ENCODE assay signal across 1 fruit fly cellular context in the genomic region with DNA sequence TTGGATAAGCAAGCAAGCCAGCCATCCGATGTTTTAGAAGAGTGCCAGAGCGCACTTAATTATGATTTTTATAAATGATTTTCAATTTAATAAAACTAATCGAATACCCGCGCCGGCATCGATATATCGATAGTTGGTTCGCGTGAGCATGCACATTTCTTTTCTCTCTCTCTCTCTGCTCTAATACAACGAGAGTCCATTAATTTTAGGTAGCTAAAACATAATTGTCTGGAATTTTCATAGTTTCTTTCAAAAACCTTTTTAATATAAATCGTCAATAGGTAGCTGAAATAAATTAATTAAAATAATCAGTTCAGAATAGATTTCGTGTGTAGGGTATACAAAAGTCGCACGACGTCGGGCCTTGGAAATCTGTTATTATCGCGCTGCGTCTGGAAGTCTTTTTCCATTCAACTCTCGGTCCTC.
TF ChIP-seq lines count a peak whose summit lies in the region.

A gene (plus strand): TSS at position 408 of the 426 bp plus-strand sequence.

TF ChIP-seq in whole organism, embryonic, 481 proteins besides CTCF, POLR2A, EP300 and RAD21 (continued from another document and continues in another):
- TF ChIP-seq Dfd (GFP tag; optimal IDR thresholded peaks at IDR 0.05; lab: Kevin White, UChicago) (no peak), nmo (GFP tag; optimal IDR thresholded peaks at IDR 0.05; lab: Kevin White, UChicago) (peak; percentile 100), Ets65A (GFP tag; lab: Kevin White, UChicago) (peak; percentile 100), Xbp1 (GFP tag; optimal IDR thresholded peaks at IDR 0.05; lab: Kevin White, UChicago) (peak; percentile 100), insv (GFP tag; optimal IDR thresholded peaks at IDR 0.05; lab: Kevin White, UChicago) (peak; percentile 74 to 86), CG3847 (GFP tag; IDR thresholded peaks at IDR 0.05; lab: Robert Waterston, UW) (peak; percentile 100), CG30020 (tag; optimal IDR thresholded peaks at IDR 0.05; lab: Kevin White, UChicago) (peak; percentile 94), CG6689 (GFP tag; IDR thresholded peaks at IDR 0.05; lab: Robert Waterston, UW) (peak; percentile 100), CG34376 (GFP tag; optimal IDR thresholded peaks at IDR 0.05; lab: Kevin White, UChicago) (peak; percentile 100), Chrac-16 (GFP tag; optimal IDR thresholded peaks at IDR 0.05; lab: Kevin White, UChicago) (peak; percentile 100), amos (GFP tag; IDR thresholded peaks at IDR 0.05; lab: Robert Waterston, UW; ENCODE audit: partially characterized antibody) (peak; percentile 85), nau (GFP tag; optimal IDR thresholded peaks at IDR 0.05; lab: Kevin White, UChicago) (peak; percentile 100), PHDP (tag; optimal IDR thresholded peaks at IDR 0.05; lab: Kevin White, UChicago) (peak; percentile 100), CG3065 (GFP tag; optimal IDR thresholded peaks at IDR 0.05; lab: Kevin White, UChicago) (peak; percentile 99), CG2199 (GFP tag; IDR thresholded peaks at IDR 0.05; lab: Robert Waterston, UW) (peak; percentile 100), trh (GFP tag; optimal IDR thresholded peaks at IDR 0.05; lab: Kevin White, UChicago) (peak; percentile 99), CG12236 (GFP tag; optimal IDR thresholded peaks at IDR 0.05; lab: Kevin White, UChicago) (peak; percentile 99), CG16863 (GFP tag; optimal IDR thresholded peaks at IDR 0.05; lab: Kevin White, UChicago) (peak; percentile 99), crc (GFP tag; optimal IDR thresholded peaks at IDR 0.05; lab: Kevin White, UChicago) (peak; percentile 98), Dref (GFP tag; IDR thresholded peaks at IDR 0.05; lab: Robert Waterston, UW) (peak; percentile 82), sens (GFP tag; lab: Kevin White, UChicago) (peak; percentile 100), Hsf (GFP tag; optimal IDR thresholded peaks at IDR 0.05; lab: Kevin White, UChicago) (peak; percentile 100), crp (GFP tag; optimal IDR thresholded peaks at IDR 0.05; lab: Kevin White, UChicago) (peak; percentile 44 to 81), cato (GFP tag; optimal IDR thresholded peaks at IDR 0.05; lab: Kevin White, UChicago; ENCODE audit: borderline replicate concordance) (peak; percentile 99), NK7.1 (GFP tag; optimal IDR thresholded peaks at IDR 0.05; lab: Kevin White, UChicago) (peak; percentile 99), fd3F (GFP tag; optimal IDR thresholded peaks at IDR 0.05; lab: Kevin White, UChicago) (peak; percentile 99), Vsx1 (GFP tag; optimal IDR thresholded peaks at IDR 0.05; lab: Kevin White, UChicago) (peak; percentile 99), lilli (GFP tag; optimal IDR thresholded peaks at IDR 0.05; lab: Kevin White, UChicago) (peak; percentile 100), Tbp (GFP tag; optimal IDR thresholded peaks at IDR 0.05; lab: Kevin White, UChicago) (peak; percentile 35), Sry-β (GFP tag; optimal IDR thresholded peaks at IDR 0.05; lab: Kevin White, UChicago) (peak; percentile 83), HHEX (GFP tag; optimal IDR thresholded peaks at IDR 0.05; lab: Kevin White, UChicago) (peak; percentile 100), zen (tag; optimal IDR thresholded peaks at IDR 0.05; lab: Kevin White, UChicago) (peak; percentile 100), Gsc (GFP tag; IDR thresholded peaks at IDR 0.05; lab: Robert Waterston, UW) (peak; percentile 99), gsb-n (tag; optimal IDR thresholded peaks at IDR 0.05; lab: Kevin White, UChicago) (peak; percentile 100), corto (GFP tag; optimal IDR thresholded peaks at IDR 0.05; lab: Kevin White, UChicago) (peak; percentile 100), CG9215 (GFP tag; IDR thresholded peaks at IDR 0.05; lab: Robert Waterston, UW) (peak; percentile 99), CG6813 (GFP tag; optimal IDR thresholded peaks at IDR 0.05; lab: Kevin White, UChicago) (peak; percentile 99), CG3995 (GFP tag; optimal IDR thresholded peaks at IDR 0.05; lab: Kevin White, UChicago) (peak; percentile 87), exex (tag; optimal IDR thresholded peaks at IDR 0.05; lab: Kevin White, UChicago) (peak; percentile 99), CG12942 (GFP tag; optimal IDR thresholded peaks at IDR 0.05; lab: Kevin White, UChicago) (peak; percentile 99), Optix (GFP tag; IDR thresholded peaks at IDR 0.05; lab: Robert Waterston, UW) (peak; percentile 99), CG15269 (tag; optimal IDR thresholded peaks at IDR 0.05; lab: Kevin White, UChicago) (peak; percentile 100), CG11696 (GFP tag; IDR thresholded peaks at IDR 0.05; lab: Robert Waterston, UW) (peak; percentile 98), Dip2 (GFP tag; IDR thresholded peaks at IDR 0.05; lab: Robert Waterston, UW) (peak; percentile 83), CG18262 (tag; optimal IDR thresholded peaks at IDR 0.05; lab: Kevin White, UChicago) (peak; percentile 100), z (GFP tag; IDR thresholded peaks at IDR 0.05; lab: Robert Waterston, UW) (peak; percentile 90), B-H1 (GFP tag; IDR thresholded peaks at IDR 0.05; lab: Robert Waterston, UW) (peak; percentile 100), chm (GFP tag; IDR thresholded peaks at IDR 0.05; lab: Robert Waterston, UW) (peak; percentile 100), gcm (GFP tag; optimal IDR thresholded peaks at IDR 0.05; lab: Kevin White, UChicago) (peak; percentile 100), Fer1 (GFP tag; optimal IDR thresholded peaks at IDR 0.05; lab: Kevin White, UChicago) (peak; percentile 100), CG1529 (GFP tag; optimal IDR thresholded peaks at IDR 0.05; lab: Kevin White, UChicago) (peak; percentile 100), CG5953 (GFP tag; IDR thresholded peaks at IDR 0.05; lab: Robert Waterston, UW) (peak; percentile 100), ara (GFP tag; IDR thresholded peaks at IDR 0.05; lab: Robert Waterston, UW) (peak; percentile 100), CG11085 (GFP tag; IDR thresholded peaks at IDR 0.05; lab: Robert Waterston, UW) (peak; percentile 99), slp2 (GFP tag; optimal IDR thresholded peaks at IDR 0.05; lab: Kevin White, UChicago) (peak; percentile 99), Dll (GFP tag; IDR thresholded peaks at IDR 0.05; lab: Robert Waterston, UW; ENCODE audit: partially characterized antibody) (peak; percentile 90), CG6791 (GFP tag; IDR thresholded peaks at IDR 0.05; lab: Robert Waterston, UW; ENCODE audit: partially characterized antibody) (peak; percentile 81), ro (GFP tag; IDR thresholded peaks at IDR 0.05; lab: Robert Waterston, UW) (peak; percentile 99), CG11456 (GFP tag; IDR thresholded peaks at IDR 0.05; lab: Robert Waterston, UW) (peak; percentile 100), CG2678 (tag; optimal IDR thresholded peaks at IDR 0.05; lab: Kevin White, UChicago) (peak; percentile 100), TFAM (GFP tag; optimal IDR thresholded peaks at IDR 0.05; lab: Kevin White, UChicago) (peak; percentile 96), pita (GFP tag; optimal IDR thresholded peaks at IDR 0.05; lab: Kevin White, UChicago) (no peak), E2f2 (GFP tag; IDR thresholded peaks at IDR 0.05; lab: Robert Waterston, UW) (peak; percentile 98), CG13424 (tag; optimal IDR thresholded peaks at IDR 0.05; lab: Kevin White, UChicago) (peak; percentile 100), dmrt11E (tag; optimal IDR thresholded peaks at IDR 0.05; lab: Kevin White, UChicago) (peak; percentile 100), CG10543 (GFP tag; optimal IDR thresholded peaks at IDR 0.05; lab: Kevin White, UChicago) (peak; percentile 98), CG6254 (GFP tag; optimal IDR thresholded peaks at IDR 0.05; lab: Kevin White, UChicago) (peak; percentile 98), CG7928 (GFP tag; optimal IDR thresholded peaks at IDR 0.05; lab: Kevin White, UChicago) (peak; percentile 85), nerfin-1 (tag; optimal IDR thresholded peaks at IDR 0.05; lab: Kevin White, UChicago) (peak; percentile 100), Six4 (GFP tag; optimal IDR thresholded peaks at IDR 0.05; lab: Kevin White, UChicago) (peak; percentile 99), ERR (GFP tag; optimal IDR thresholded peaks at IDR 0.05; lab: Kevin White, UChicago) (peak; percentile 98), CG2116 (GFP tag; optimal IDR thresholded peaks at IDR 0.05; lab: Kevin White, UChicago) (peak; percentile 94), CG8359 (GFP tag; optimal IDR thresholded peaks at IDR 0.05; lab: Kevin White, UChicago; ENCODE audit: borderline replicate concordance) (peak; percentile 97), Aef1 (GFP tag; IDR thresholded peaks at IDR 0.05; lab: Robert Waterston, UW) (peak; percentile 100), CG7839 (tag; optimal IDR thresholded peaks at IDR 0.05; lab: Kevin White, UChicago) (peak; percentile 100), CG10147 (GFP tag; optimal IDR thresholded peaks at IDR 0.05; lab: Kevin White, UChicago) (peak; percentile 100), CG2120 (GFP tag; optimal IDR thresholded peaks at IDR 0.05; lab: Kevin White, UChicago) (peak; percentile 100), scrt (GFP tag; optimal IDR thresholded peaks at IDR 0.05; lab: Kevin White, UChicago) (peak; percentile 99), CG8089 (GFP tag; optimal IDR thresholded peaks at IDR 0.05; lab: Kevin White, UChicago) (peak; percentile 99), CG2712 (tag; optimal IDR thresholded peaks at IDR 0.05; lab: Kevin White, UChicago) (peak; percentile 100), CG8478 (optimal IDR thresholded peaks at IDR 0.05; lab: Kevin White, UChicago) (no peak), HmgD (GFP tag; optimal IDR thresholded peaks at IDR 0.05; lab: Kevin White, UChicago) (peak; percentile 98), CG14667 (GFP tag; IDR thresholded peaks at IDR 0.05; lab: Robert Waterston, UW) (peak; percentile 99), fd102C (GFP tag; optimal IDR thresholded peaks at IDR 0.05; lab: Kevin White, UChicago) (peak; percentile 92), so (GFP tag; IDR thresholded peaks at IDR 0.05; lab: Robert Waterston, UW) (peak; percentile 100), zfh1 (GFP tag; IDR thresholded peaks at IDR 0.05; lab: Robert Waterston, UW) (peak; percentile 100), CG17328 (GFP tag; IDR thresholded peaks at IDR 0.05; lab: Robert Waterston, UW) (peak; percentile 100), Dbx (GFP tag; IDR thresholded peaks at IDR 0.05; lab: Robert Waterston, UW) (peak; percentile 100), CG8290 (GFP tag; optimal IDR thresholded peaks at IDR 0.05; lab: Kevin White, UChicago) (peak; percentile 99), CG8290 (tag; optimal IDR thresholded peaks at IDR 0.05; lab: Kevin White, UChicago) (peak; percentile 95 to 99), YL-1 (GFP tag; optimal IDR thresholded peaks at IDR 0.05; lab: Kevin White, UChicago) (peak; percentile 100), az2 (GFP tag; optimal IDR thresholded peaks at IDR 0.05; lab: Kevin White, UChicago) (peak; percentile 100), CG18619 (GFP tag; optimal IDR thresholded peaks at IDR 0.05; lab: Kevin White, UChicago) (peak; percentile 100), salm (tag; optimal IDR thresholded peaks at IDR 0.05; lab: Kevin White, UChicago) (peak; percentile 100), CG12744 (GFP tag; optimal IDR thresholded peaks at IDR 0.05; lab: Kevin White, UChicago) (peak; percentile 99), CG11723 (GFP tag; optimal IDR thresholded peaks at IDR 0.05; lab: Kevin White, UChicago) (peak; percentile 99), CG16813 (GFP tag; IDR thresholded peaks at IDR 0.05; lab: Robert Waterston, UW; ENCODE audit: partially characterized antibody) (peak; percentile 80), dmrt99B (tag; optimal IDR thresholded peaks at IDR 0.05; lab: Kevin White, UChicago) (peak; percentile 100), slbo (GFP tag; IDR thresholded peaks at IDR 0.05; lab: Robert Waterston, UW) (peak; percentile 100), HLH54F (GFP tag; optimal IDR thresholded peaks at IDR 0.05; lab: Kevin White, UChicago) (peak; percentile 99), sr (GFP tag; IDR thresholded peaks at IDR 0.05; lab: Robert Waterston, UW) (peak; percentile 99; the same call in 2 of the 3 replicates), sim (GFP tag; IDR thresholded peaks at IDR 0.05; lab: Robert Waterston, UW) (peak; percentile 100), tio (GFP tag; optimal IDR thresholded peaks at IDR 0.05; lab: Kevin White, UChicago) (peak; percentile 99), MTF-1 (GFP tag; optimal IDR thresholded peaks at IDR 0.05; lab: Kevin White, UChicago; ENCODE audit: borderline replicate concordance) (peak; percentile 99), eyg (GFP tag; optimal IDR thresholded peaks at IDR 0.05; lab: Kevin White, UChicago) (peak; percentile 99), CG15479 (GFP tag; optimal IDR thresholded peaks at IDR 0.05; lab: Kevin White, UChicago) (peak; percentile 71), Sry-δ (GFP tag; optimal IDR thresholded peaks at IDR 0.05; lab: Kevin White, UChicago) (peak; percentile 87), emc (GFP tag; optimal IDR thresholded peaks at IDR 0.05; lab: Kevin White, UChicago) (peak; percentile 97), abd-A (tag; optimal IDR thresholded peaks at IDR 0.05; lab: Kevin White, UChicago) (peak; percentile 99), Hey (tag; optimal IDR thresholded peaks at IDR 0.05; lab: Kevin White, UChicago) (peak; percentile 97), CG4617 (GFP tag; optimal IDR thresholded peaks at IDR 0.05; lab: Kevin White, UChicago; ENCODE audit: borderline replicate concordance) (peak; percentile 99), CG13287 (GFP tag; IDR thresholded peaks at IDR 0.05; lab: Robert Waterston, UW; ENCODE audit: partially characterized antibody) (peak; percentile 88), stc (GFP tag; IDR thresholded peaks at IDR 0.05; lab: Robert Waterston, UW) (peak; percentile 100), knrl (GFP tag; IDR thresholded peaks at IDR 0.05; lab: Robert Waterston, UW; ENCODE audit: partially characterized antibody) (peak; percentile 75), sna (GFP tag; IDR thresholded peaks at IDR 0.05; lab: Robert Waterston, UW; ENCODE audit: partially characterized antibody) (peak; percentile 85), CG30431 (GFP tag; optimal IDR thresholded peaks at IDR 0.05; lab: Kevin White, UChicago) (peak; percentile 99), Hmx (GFP tag; optimal IDR thresholded peaks at IDR 0.05; lab: Kevin White, UChicago) (peak; percentile 98), lmd (GFP tag; IDR thresholded peaks at IDR 0.05; lab: Robert Waterston, UW) (peak; percentile 100), bbx (GFP tag; IDR thresholded peaks at IDR 0.05; lab: Robert Waterston, UW; ENCODE audit: partially characterized antibody) (peak; percentile 76), BEAF-32 (GFP tag; optimal IDR thresholded peaks at IDR 0.05; lab: Kevin White, UChicago) (peak; percentile 85), CG12659 (GFP tag; optimal IDR thresholded peaks at IDR 0.05; lab: Kevin White, UChicago) (peak; percentile 100), CG1832 (GFP tag; optimal IDR thresholded peaks at IDR 0.05; lab: Kevin White, UChicago) (no peak), CG12104 (GFP tag; optimal IDR thresholded peaks at IDR 0.05; lab: Kevin White, UChicago) (peak; percentile 100), tin (GFP tag; optimal IDR thresholded peaks at IDR 0.05; lab: Kevin White, UChicago) (peak; percentile 100)
